Fruit fly (Drosophila melanogaster): ENCODE results near the gene Or30a.

The Or30a gene

DNA sequence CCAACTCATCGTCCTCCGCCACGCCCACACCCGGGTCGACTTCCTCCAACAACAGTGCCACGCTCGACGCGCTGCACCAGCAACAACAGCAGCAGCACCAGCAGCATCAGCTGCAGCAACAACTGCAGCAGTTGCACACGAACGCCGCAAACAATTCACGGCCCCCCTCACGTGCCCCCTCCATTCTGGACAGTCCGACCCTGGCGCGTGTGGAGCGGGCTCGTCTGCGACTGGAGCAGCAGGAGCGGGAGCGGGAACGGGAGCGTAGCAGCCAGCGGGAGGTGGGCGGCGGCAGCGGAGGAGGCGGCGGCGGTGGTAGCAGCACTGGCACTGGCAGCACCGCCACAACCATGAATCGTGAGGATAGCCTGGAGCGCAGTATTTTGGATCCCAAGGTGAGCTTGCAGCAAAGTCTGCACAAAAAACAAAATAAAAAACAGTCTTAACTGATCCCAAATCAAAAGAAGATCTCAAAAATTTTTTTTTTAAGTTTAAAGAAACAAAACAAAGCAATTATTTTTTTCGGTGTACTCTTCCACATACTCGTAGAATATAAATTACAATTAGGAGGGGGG is 15.5 kb downstream of the Or30a start:
- TF ChIP-seq EcR (GFP tag; optimal IDR thresholded peaks at IDR 0.05) (peak; percentile 26), CG13204 (GFP tag; optimal IDR thresholded peaks at IDR 0.05) (peak; percentile 99), CG32121 (GFP tag; IDR thresholded peaks at IDR 0.05) (no peak), fd96Ca (GFP tag; IDR thresholded peaks at IDR 0.05) (peak; percentile 57; the same call in 2 of the 3 replicates)

DNA sequence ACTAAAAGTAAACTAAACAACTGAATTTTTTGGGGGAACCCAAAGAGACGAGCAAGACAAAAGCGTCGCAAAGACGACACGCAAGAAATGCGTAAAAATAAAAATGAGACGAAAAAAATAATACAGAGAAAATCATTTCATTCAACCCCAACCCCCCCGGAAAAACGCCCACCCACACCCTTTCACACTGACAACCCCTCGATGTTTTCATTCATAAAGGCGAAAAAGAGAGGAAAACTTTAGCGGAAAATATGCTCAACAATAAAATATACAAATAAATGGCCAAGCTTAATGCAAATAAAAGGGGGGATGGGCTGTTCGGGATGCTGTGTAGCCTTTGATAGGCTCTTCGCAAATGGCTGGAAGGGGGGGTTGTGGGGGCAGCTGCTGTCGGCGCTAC is 19.3 kb downstream of the Or30a start:
- TF ChIP-seq EcR (GFP tag; optimal IDR thresholded peaks at IDR 0.05) (no peak), CG9948 (tag; optimal IDR thresholded peaks at IDR 0.05) (no peak), gl (tag; optimal IDR thresholded peaks at IDR 0.05) (no peak)

DNA sequence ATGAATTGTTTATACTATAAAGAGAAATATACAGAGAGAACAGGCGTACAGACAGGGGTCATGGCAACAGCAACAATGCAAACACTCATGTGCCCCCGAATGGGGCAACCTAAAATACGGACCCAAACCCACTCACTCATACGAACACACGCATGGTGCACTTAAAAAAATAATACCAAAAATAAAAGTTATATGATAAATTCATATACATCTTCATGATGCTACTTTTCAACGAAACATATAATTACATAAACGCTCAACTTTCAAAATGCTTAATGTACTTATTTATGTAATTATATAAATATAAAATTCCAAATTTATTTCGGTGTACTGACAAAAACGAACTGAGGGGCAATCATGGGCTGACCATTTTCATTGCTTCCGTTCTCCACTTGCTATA is 21.6 kb downstream of the Or30a start:
- no peak for TF ChIP-seq D1 (tag; optimal IDR thresholded peaks at IDR 0.05)
- TF ChIP-seq Ets98B (GFP tag; IDR thresholded peaks at IDR 0.05), result peak; percentile 34
- peak; percentile 34 for TF ChIP-seq Snoo (tag; optimal IDR thresholded peaks at IDR 0.05)
- TF ChIP-seq CG10348 (GFP tag; IDR thresholded peaks at IDR 0.05), result no peak
- TF ChIP-seq fd96Ca (GFP tag; IDR thresholded peaks at IDR 0.05), result no peak
- TF ChIP-seq CG8159 (tag; optimal IDR thresholded peaks at IDR 0.05), result peak; percentile 76
- 0 out of 3 replicates have a peak, but pooled peaks have one; percentile 23 for TF ChIP-seq CG4496 (GFP tag; IDR thresholded peaks at IDR 0.05)
- TF ChIP-seq CG15710 (tag; optimal IDR thresholded peaks at IDR 0.05), result peak; percentile 68
- peak; percentile 65 for TF ChIP-seq CG14655 (GFP tag; optimal IDR thresholded peaks at IDR 0.05)
- peak; percentile 57 for TF ChIP-seq CG34367 (tag; optimal IDR thresholded peaks at IDR 0.05)
- TF ChIP-seq CG17806 (tag; optimal IDR thresholded peaks at IDR 0.05), result peak; percentile 81
- TF ChIP-seq Pif1B (GFP tag; optimal IDR thresholded peaks at IDR 0.05), result peak; percentile 59
- peak; percentile 14 for TF ChIP-seq CG13204 (GFP tag; optimal IDR thresholded peaks at IDR 0.05)
- peak; percentile 79 for TF ChIP-seq CG9948 (tag; optimal IDR thresholded peaks at IDR 0.05)
- peak; percentile 14; the same call in 1 of the 2 replicates for TF ChIP-seq rn (GFP tag; IDR thresholded peaks at IDR 0.05)
- no peak for TF ChIP-seq gl (tag; optimal IDR thresholded peaks at IDR 0.05)
- TF ChIP-seq Pif1A (GFP tag; optimal IDR thresholded peaks at IDR 0.05), result peak; percentile 47
- TF ChIP-seq CG8301 (tag; optimal IDR thresholded peaks at IDR 0.05), result peak; percentile 49
- peak; percentile 46; the same call in 1 of the 2 replicates for TF ChIP-seq CG32121 (GFP tag; IDR thresholded peaks at IDR 0.05)
- TF ChIP-seq CG12605 (GFP tag; IDR thresholded peaks at IDR 0.05), result peak; percentile 35; the same call in 1 of the 2 replicates

DNA sequence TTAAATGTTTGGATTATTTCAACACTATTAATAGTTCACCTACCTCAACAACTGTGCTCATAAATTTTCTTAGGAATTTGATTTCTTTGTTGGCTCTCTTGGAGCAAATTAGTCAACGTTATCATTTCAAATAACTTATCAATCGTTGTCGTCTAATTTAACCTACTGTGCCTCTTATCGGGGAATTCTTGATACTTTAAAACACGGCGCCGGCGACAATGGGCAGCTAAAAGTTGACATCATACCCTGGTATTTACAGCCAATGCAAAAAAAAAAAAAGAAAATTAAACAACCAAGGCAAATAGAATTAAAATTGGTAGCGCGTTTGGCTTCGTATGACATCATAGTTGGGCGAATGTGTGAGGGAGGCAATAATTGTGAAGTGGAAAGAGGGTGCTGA is 22.6 kb downstream of the Or30a start:
- TF ChIP-seq Pif1A (GFP tag; optimal IDR thresholded peaks at IDR 0.05), result no peak
- TF ChIP-seq CG12605 (GFP tag; IDR thresholded peaks at IDR 0.05), result no peak
- no peak for TF ChIP-seq CG13204 (GFP tag; optimal IDR thresholded peaks at IDR 0.05)

DNA sequence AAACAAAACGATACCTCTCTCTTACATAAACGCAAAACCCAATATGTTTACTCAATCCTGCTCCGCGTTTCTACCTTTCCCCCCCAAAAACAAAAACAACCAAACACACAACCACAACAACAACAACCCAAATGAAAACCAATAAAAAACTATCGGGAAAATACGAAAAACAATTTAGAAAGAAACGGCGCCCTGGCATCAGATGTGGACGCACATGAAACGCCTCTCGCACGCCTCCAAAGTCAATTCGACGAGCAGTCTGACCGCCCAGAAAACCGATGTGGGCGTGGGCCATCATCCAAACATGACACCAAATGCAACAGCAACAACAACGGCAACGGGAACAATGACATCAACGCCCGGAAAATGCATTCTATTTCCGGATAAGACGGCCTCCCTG is 23.3 kb downstream of the Or30a start:
- TF ChIP-seq Pif1B (GFP tag; optimal IDR thresholded peaks at IDR 0.05) (no peak), CG32121 (GFP tag; IDR thresholded peaks at IDR 0.05) (peak; percentile 18; the same call in 1 of the 2 replicates)

DNA sequence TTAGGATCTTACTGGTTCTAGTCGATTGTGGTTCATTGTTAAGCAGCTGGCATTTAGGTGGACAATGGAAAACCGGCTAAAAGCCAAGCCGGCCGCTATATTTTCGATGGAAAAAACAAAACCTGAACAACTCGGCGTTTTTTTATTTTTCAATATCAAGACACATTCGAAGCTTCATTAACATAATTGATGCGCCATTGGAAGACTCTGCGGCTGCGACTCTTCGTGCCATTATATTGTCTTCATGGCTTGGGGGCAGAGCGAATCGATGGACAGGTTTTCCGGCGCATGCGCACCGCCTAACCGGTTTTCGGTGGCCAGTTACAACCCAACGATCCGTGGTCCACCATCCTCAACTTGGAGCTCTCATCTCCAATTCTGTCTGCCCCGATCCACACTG is 25.1 kb downstream of the Or30a start:
- TF ChIP-seq CG4496 (GFP tag; IDR thresholded peaks at IDR 0.05) (0 out of 3 replicates have a peak, but pooled peaks have one; percentile 40), EcR (GFP tag; optimal IDR thresholded peaks at IDR 0.05) (peak; percentile 81), gl (tag; optimal IDR thresholded peaks at IDR 0.05) (peak; percentile 37), fd96Ca (GFP tag; IDR thresholded peaks at IDR 0.05) (0 out of 3 replicates have a peak, but pooled peaks have one; percentile 38), CG32121 (GFP tag; IDR thresholded peaks at IDR 0.05) (no peak), CG8301 (tag; optimal IDR thresholded peaks at IDR 0.05) (no peak), CG8159 (tag; optimal IDR thresholded peaks at IDR 0.05) (peak; percentile 7)

DNA sequence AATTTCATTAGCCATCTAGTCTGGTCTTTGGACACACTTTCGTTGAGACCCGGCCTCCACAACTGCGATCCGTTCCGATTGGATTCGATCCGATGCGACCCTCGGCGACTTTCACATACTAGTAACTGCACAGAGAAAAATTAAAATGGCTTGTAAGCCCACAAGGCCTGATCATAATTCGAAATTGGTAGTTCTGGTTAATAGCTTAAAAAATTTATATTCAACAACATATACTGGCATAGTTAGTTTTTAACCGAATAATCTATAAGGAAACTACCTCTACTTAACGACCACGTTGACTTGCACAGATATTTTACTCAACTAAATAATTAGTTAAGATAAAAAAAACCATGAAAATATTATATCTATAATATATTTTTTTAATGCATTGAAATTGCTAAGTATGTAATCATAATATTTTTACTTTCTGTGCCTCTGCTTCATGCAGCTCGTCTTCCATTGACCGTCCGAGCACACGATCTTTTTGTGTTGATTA is 29.4 kb downstream of the Or30a start:
- TF ChIP-seq CG34367 (tag; optimal IDR thresholded peaks at IDR 0.05) (no peak), CG14655 (GFP tag; optimal IDR thresholded peaks at IDR 0.05) (peak; percentile 52), CG8301 (tag; optimal IDR thresholded peaks at IDR 0.05) (peak; percentile 47), CG32121 (GFP tag; IDR thresholded peaks at IDR 0.05) (no peak), fd96Ca (GFP tag; IDR thresholded peaks at IDR 0.05) (no peak)

DNA sequence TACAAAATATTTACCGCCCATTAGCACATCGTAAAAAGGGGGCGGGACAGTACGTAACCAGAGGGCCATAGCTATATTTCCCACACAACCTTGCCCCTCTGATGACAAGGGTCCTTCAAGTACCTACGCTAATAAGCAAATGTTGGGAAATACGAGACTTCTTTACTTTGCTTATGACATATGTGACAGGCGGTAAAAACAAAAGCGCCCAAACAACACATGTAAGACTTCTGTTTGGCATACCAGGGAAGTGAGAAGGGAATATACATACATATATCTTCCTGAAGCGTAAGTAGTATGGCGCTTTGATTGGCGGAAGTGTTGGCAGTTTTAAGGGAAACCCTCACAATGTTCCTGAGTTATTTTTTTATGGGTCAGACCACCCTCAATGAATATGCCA is 34.1 kb downstream of the Or30a start:
- no peak for TF ChIP-seq D1 (tag; optimal IDR thresholded peaks at IDR 0.05)
- peak; percentile 1 for TF ChIP-seq gl (tag; optimal IDR thresholded peaks at IDR 0.05)
